Fruit fly (Drosophila melanogaster) whole organism, larva: ENCODE results near the gene HUWE1.

Source experiments
- noc ChIP-seq: fragments of 200-800 bp; sonication (Bioruptor generic); optimal IDR thresholded peaks from 3 replicates; lab custom pipeline; 2019; ENCODE audit warnings: missing biosample characterization, mild to moderate bottlenecking, missing genetic modification characterization, moderate library complexity

The HUWE1 gene

dm6 chrX:15712409-15712808 lies at the start of gene HUWE1:
Gene HUWE1, plus strand, starts transcription at chrX:15712628.
- no peak for TF ChIP-seq noc (tag; lab: Kevin White, UChicago)

dm6 chrX:15671026-15671563 lies 41.3 kb upstream of the HUWE1 start, which contains the start of gene CG15646:
Gene CG15646, minus strand, starts transcription at chrX:15671029.
- no peak for TF ChIP-seq noc (tag; lab: Kevin White, UChicago)

- TF ChIP-seq noc (tag; lab: Kevin White, UChicago) = no peak
Observed at dm6 chrX:15674337-15674736, 38.1 kb upstream of the HUWE1 start.

- no peak for TF ChIP-seq noc (tag; lab: Kevin White, UChicago)
Observed at dm6 chrX:15675294-15675693, 37.1 kb upstream of the HUWE1 start, which contains the start of gene CG12708. Gene CG12708, plus strand, starts transcription at chrX:15675476.

dm6 chrX:15684419-15684818 lies 28.0 kb upstream of the HUWE1 start:
- no peak for TF ChIP-seq noc (tag; lab: Kevin White, UChicago)

dm6 chrX:15688757-15689156 lies 23.7 kb upstream of the HUWE1 start, which contains the start of gene CG15599:
Gene CG15599, minus strand, starts transcription at chrX:15688857.
- TF ChIP-seq noc (tag; lab: Kevin White, UChicago) = no peak

- TF ChIP-seq noc (tag; lab: Kevin White, UChicago) = no peak
Observed at dm6 chrX:15696854-15697540, 15.4 kb upstream of the HUWE1 start, which contains the start of gene CG8128. Gene CG8128, plus strand, starts transcription at chrX:15697494.

- peak; percentile 94 for TF ChIP-seq noc (tag; lab: Kevin White, UChicago)
Observed at dm6 chrX:15697581-15698208, 14.7 kb upstream of the HUWE1 start.

dm6 chrX:15701047-15701446 lies 11.4 kb upstream of the HUWE1 start, which contains the start of gene CG9240:
Gene CG9240, minus strand, starts transcription at chrX:15701259.
- TF ChIP-seq noc (tag; lab: Kevin White, UChicago) = no peak

- peak; percentile 38 for TF ChIP-seq noc (tag; lab: Kevin White, UChicago)
Observed at dm6 chrX:15703720-15704206, 8.7 kb upstream of the HUWE1 start, which contains the start of the genes Pis and Hap40. Gene Pis, minus strand, starts transcription at chrX:15703770. Gene Hap40, plus strand, starts transcription at chrX:15704125.

- no peak for TF ChIP-seq noc (tag; lab: Kevin White, UChicago)
Observed at dm6 chrX:15709624-15709983, 2.8 kb upstream of the HUWE1 start.

dm6 chrX:15709984-15710750 lies 2.3 kb upstream of the HUWE1 start, which contains the start of the genes CG9281 and CG15601:
Gene CG9281, minus strand, starts transcription at chrX:15710539.
Gene CG15601, plus strand, starts transcription at chrX:15710647.
- no peak for TF ChIP-seq noc (tag; lab: Kevin White, UChicago)

- TF ChIP-seq noc (tag; lab: Kevin White, UChicago) = no peak
Observed at dm6 chrX:15710751-15711179, 1.7 kb upstream of the HUWE1 start.

dm6 chrX:15731968-15732367 lies 19.5 kb downstream of the HUWE1 start, which contains the start of gene CG8191:
Gene CG8191, plus strand, starts transcription at chrX:15732178.
- no peak for TF ChIP-seq noc (tag; lab: Kevin White, UChicago)
